Fruit fly (Drosophila melanogaster) whole organism, embryonic: ENCODE results near the gene mag.

Source experiments
- Adf1 ChIP-seq: fragments of 200-800 bp; sonication (Bioruptor generic); IDR thresholded peaks from 2 replicates; pipeline ENCODE4 v1.3.6; 2022; ENCODE audit warnings: missing biosample characterization, missing genetic modification characterization
- Blimp-1 ChIP-seq: fragments of 200-800 bp; sonication (Bioruptor generic); optimal IDR thresholded peaks from 3 replicates; lab custom pipeline; 2018; ENCODE audit warnings: missing biosample characterization, missing genetic modification characterization, mild to moderate bottlenecking, moderate library complexity, missing genetic modification reagents
- CG11456 ChIP-seq: fragments of 200-800 bp; sonication (Bioruptor generic); IDR thresholded peaks from 3 replicates; pipeline ENCODE4 v1.3.6; 2022; ENCODE audit warnings: missing biosample characterization, missing genetic modification characterization
- CG11695 ChIP-seq: fragments of 200-800 bp; sonication (Bioruptor generic); IDR thresholded peaks from 3 replicates; pipeline ENCODE4 v1.3.6; 2022; ENCODE audit warnings: missing biosample characterization, missing genetic modification characterization
- CG14965 ChIP-seq: fragments of 200-800 bp; sonication (Bioruptor generic); optimal IDR thresholded peaks from 2 replicates; lab custom pipeline; 2016; ENCODE audit warnings: missing biosample characterization, missing genetic modification characterization, borderline replicate concordance
- CG18764 ChIP-seq: fragments of 200-800 bp; sonication (Bioruptor generic); optimal IDR thresholded peaks from 3 replicates; lab custom pipeline; 2016; ENCODE audit warnings: missing biosample characterization, missing genetic modification characterization
- CG34376 ChIP-seq: fragments of 200-800 bp; sonication (Bioruptor generic); optimal IDR thresholded peaks from 2 replicates; lab custom pipeline; 2018; ENCODE audit warnings: missing biosample characterization, mild to moderate bottlenecking, missing genetic modification characterization
- CG3995 ChIP-seq: fragments of 200-800 bp; sonication (Bioruptor generic); optimal IDR thresholded peaks from 3 replicates; lab custom pipeline; 2016; ENCODE audit warnings: missing biosample characterization, missing genetic modification characterization
- CG4617 ChIP-seq: fragments of 200-800 bp; sonication (Bioruptor generic); optimal IDR thresholded peaks from 3 replicates; lab custom pipeline; 2016; ENCODE audit warnings: missing biosample characterization, missing genetic modification characterization, borderline replicate concordance
- CG4730 ChIP-seq: fragments of 200-800 bp; sonication (Bioruptor generic); IDR thresholded peaks from 2 replicates; pipeline ENCODE4 v1.3.6; 2022; ENCODE audit warnings: missing biosample characterization, missing genetic modification characterization
- CG5953 ChIP-seq: fragments of 200-800 bp; sonication (Bioruptor generic); IDR thresholded peaks from 2 replicates; pipeline ENCODE4 v1.3.6; 2022; ENCODE audit warnings: missing biosample characterization, missing genetic modification characterization
- CG6813 ChIP-seq: fragments of 200-800 bp; sonication (Bioruptor generic); optimal IDR thresholded peaks from 2 replicates; lab custom pipeline; 2017; ENCODE audit warnings: missing biosample characterization, missing genetic modification characterization, mild to moderate bottlenecking, moderate library complexity, missing genetic modification reagents
- CG9817 ChIP-seq: fragments of 200-800 bp; sonication (Bioruptor generic); optimal IDR thresholded peaks from 2 replicates; lab custom pipeline; 2018; ENCODE audit warnings: missing biosample characterization, mild to moderate bottlenecking, missing genetic modification characterization, moderate library complexity
- E2f2 ChIP-seq: fragments of 200-800 bp; sonication (Bioruptor generic); IDR thresholded peaks from 2 replicates; pipeline ENCODE4 v1.3.6; 2022; ENCODE audit warnings: missing biosample characterization, missing genetic modification characterization
- Eip74EF ChIP-seq, 2 experiments: fragments of 200-800 bp in 1 of 2; fragments of >200 bp in 1 of 2; sonication (Bioruptor generic) in 1 of 2; optimal IDR thresholded peaks; 2 replicates each; lab custom pipeline; 2017 to 2019; ENCODE audit warnings: missing biosample characterization in 2 of 2, missing genetic modification characterization in 2 of 2, mild to moderate bottlenecking in 1 of 2, moderate library complexity in 1 of 2
- Fer1 ChIP-seq: fragments of 200-800 bp; sonication (Bioruptor generic); optimal IDR thresholded peaks from 2 replicates; lab custom pipeline; 2017; ENCODE audit warnings: missing biosample characterization, mild to moderate bottlenecking, missing genetic modification characterization
- Fer2 ChIP-seq: fragments of 200-800 bp; sonication (Bioruptor generic); optimal IDR thresholded peaks from 2 replicates; lab custom pipeline; 2018; ENCODE audit warnings: missing biosample characterization, mild to moderate bottlenecking, missing genetic modification characterization, moderate library complexity
- Fer3 ChIP-seq: fragments of 200-800 bp; sonication (Bioruptor generic); optimal IDR thresholded peaks from 2 replicates; lab custom pipeline; 2018; ENCODE audit warnings: missing biosample characterization, mild to moderate bottlenecking, missing genetic modification characterization, moderate library complexity
- Gsc ChIP-seq: fragments of 200-800 bp; sonication (Bioruptor generic); IDR thresholded peaks from 2 replicates; pipeline ENCODE4 v1.3.6; 2022; ENCODE audit warnings: missing biosample characterization, missing genetic modification characterization
- Hr3 ChIP-seq: fragments of 200-800 bp; sonication (Bioruptor generic); optimal IDR thresholded peaks from 3 replicates; lab custom pipeline; 2016; ENCODE audit warnings: missing biosample characterization, missing genetic modification characterization
- Mrtf ChIP-seq: fragments of 200-800 bp; sonication (Bioruptor generic); IDR thresholded peaks from 3 replicates; pipeline ENCODE4 v1.3.6; 2022; ENCODE audit warnings: missing biosample characterization, missing genetic modification characterization
- NFAT ChIP-seq: fragments of 200-800 bp; sonication (Bioruptor generic); IDR thresholded peaks from 2 replicates; pipeline ENCODE4 v1.3.6; 2022; ENCODE audit warnings: missing biosample characterization, missing genetic modification characterization
- NK7.1 ChIP-seq: fragments of 200-800 bp; sonication (Bioruptor generic); optimal IDR thresholded peaks from 3 replicates; lab custom pipeline; 2016; ENCODE audit warnings: missing biosample characterization, missing genetic modification characterization
- Opbp ChIP-seq: fragments of 200-800 bp; sonication (Bioruptor generic); IDR thresholded peaks from 3 replicates; pipeline ENCODE4 v1.3.6; 2022; ENCODE audit warnings: missing biosample characterization, missing genetic modification characterization; ENCODE audit not compliant: partially characterized antibody
- Rfx ChIP-seq: fragments of 200-800 bp; sonication (Bioruptor generic); IDR thresholded peaks from 2 replicates; pipeline ENCODE4 v1.3.6; 2022; ENCODE audit warnings: missing biosample characterization, missing genetic modification characterization
- Sry-δ ChIP-seq: fragments of 200-800 bp; sonication (Bioruptor generic); optimal IDR thresholded peaks from 2 replicates; lab custom pipeline; 2016; ENCODE audit warnings: missing biosample characterization, missing genetic modification characterization
- Ssrp ChIP-seq: fragments of 200-800 bp; sonication (Bioruptor generic); optimal IDR thresholded peaks from 2 replicates; lab custom pipeline; 2018; ENCODE audit warnings: missing biosample characterization, mild to moderate bottlenecking, missing genetic modification characterization, moderate library complexity
- Vsx1 ChIP-seq: fragments of 200-800 bp; sonication (Bioruptor generic); optimal IDR thresholded peaks from 2 replicates; lab custom pipeline; 2017; ENCODE audit warnings: missing biosample characterization, mild to moderate bottlenecking, missing genetic modification characterization, missing genetic modification reagents
- bigmax ChIP-seq: fragments of 200-800 bp; sonication (Bioruptor generic); optimal IDR thresholded peaks from 2 replicates; lab custom pipeline; 2018; ENCODE audit warnings: missing biosample characterization, mild to moderate bottlenecking, missing genetic modification characterization
- bsh ChIP-seq, 2 experiments: fragments of 200-800 bp; sonication (Bioruptor generic); optimal IDR thresholded peaks; 2 replicates each; lab custom pipeline; 2017 to 2018; ENCODE audit warnings: mild to moderate bottlenecking in 2 of 2, missing biosample characterization in 2 of 2, missing genetic modification characterization in 2 of 2, moderate library complexity in 1 of 2
- cato ChIP-seq: fragments of 200-800 bp; sonication (Bioruptor generic); optimal IDR thresholded peaks from 2 replicates; lab custom pipeline; 2016; ENCODE audit warnings: missing biosample characterization, missing genetic modification characterization, borderline replicate concordance
- en ChIP-seq: fragments of 200-800 bp; sonication (Bioruptor generic); optimal IDR thresholded peaks from 2 replicates; lab custom pipeline; 2016; ENCODE audit warnings: missing biosample characterization, missing genetic modification characterization
- esg ChIP-seq: fragments of 200-800 bp; sonication (Bioruptor generic); conservative IDR thresholded peaks from 2 replicates; pipeline ENCODE4 v1.3.6; 2022; ENCODE audit warnings: missing biosample characterization, missing genetic modification characterization
- exex ChIP-seq: fragments of 200-800 bp; sonication (Bioruptor generic); optimal IDR thresholded peaks from 4 replicates; lab custom pipeline; 2018; ENCODE audit warnings: missing biosample characterization, mild to moderate bottlenecking, missing genetic modification characterization, moderate library complexity
- ftz-f1 ChIP-seq: fragments of 200-800 bp; sonication (Bioruptor generic); optimal IDR thresholded peaks from 2 replicates; lab custom pipeline; 2016; ENCODE audit warnings: missing biosample characterization, missing genetic modification characterization
- hbn ChIP-seq: fragments of 200-800 bp; sonication (Bioruptor generic); IDR thresholded peaks from 2 replicates; pipeline ENCODE4 v1.3.6; 2022; ENCODE audit warnings: missing biosample characterization, missing genetic modification characterization; ENCODE audit not compliant: partially characterized antibody
- lbe ChIP-seq: fragments of 200-800 bp; sonication (Bioruptor generic); optimal IDR thresholded peaks from 2 replicates; lab custom pipeline; 2016; ENCODE audit warnings: missing biosample characterization, mild to moderate bottlenecking, missing genetic modification characterization
- lmd ChIP-seq: fragments of 200-800 bp; sonication (Bioruptor generic); IDR thresholded peaks from 2 replicates; pipeline ENCODE4 v1.3.6; 2022; ENCODE audit warnings: missing biosample characterization, missing genetic modification characterization
- mam ChIP-seq: fragments of 200-800 bp; sonication (Bioruptor generic); optimal IDR thresholded peaks from 3 replicates; lab custom pipeline; 2016; ENCODE audit warnings: missing biosample characterization, missing genetic modification characterization
- mld ChIP-seq: fragments of 200-800 bp; sonication (Bioruptor generic); IDR thresholded peaks from 3 replicates; pipeline ENCODE4 v1.3.6; 2022; ENCODE audit warnings: missing biosample characterization, missing genetic modification characterization; ENCODE audit not compliant: partially characterized antibody
- nmo ChIP-seq: fragments of 200-800 bp; sonication (Bioruptor generic); optimal IDR thresholded peaks from 2 replicates; lab custom pipeline; 2018; ENCODE audit warnings: missing biosample characterization, mild to moderate bottlenecking, missing genetic modification characterization, moderate library complexity
- nom ChIP-seq: fragments of 200-800 bp; sonication (Bioruptor generic); optimal IDR thresholded peaks from 2 replicates; lab custom pipeline; 2017; ENCODE audit warnings: missing biosample characterization, missing genetic modification characterization, mild to moderate bottlenecking, moderate library complexity, missing genetic modification reagents
- onecut ChIP-seq: fragments of 200-800 bp; sonication (Bioruptor generic); IDR thresholded peaks from 2 replicates; pipeline ENCODE4 v1.3.6; 2022; ENCODE audit warnings: missing biosample characterization, missing genetic modification characterization
- otp ChIP-seq: fragments of 200-800 bp; sonication (Bioruptor generic); IDR thresholded peaks from 3 replicates; pipeline ENCODE4, ENCODE4 v1.3.6; 2022; ENCODE audit warnings: missing biosample characterization, missing genetic modification characterization
- prd ChIP-seq, 3 experiments: fragments of >200 bp in 2 of 3; fragments of 200-800 bp in 1 of 3; sonication (Bioruptor generic) in 1 of 3; optimal IDR thresholded peaks in 2 of 3; IDR thresholded peaks in 1 of 3; 2 replicates in 2 of 3; 3 replicates in 1 of 3; pipeline versions ENCODE4 v1.3.6 to Lab custom; 2017 to 2022; ENCODE audit warnings: missing biosample characterization in 1 of 3, missing genetic modification characterization in 1 of 3
- repo ChIP-seq: fragments of 200-800 bp; sonication (Bioruptor generic); optimal IDR thresholded peaks from 2 replicates; lab custom pipeline; 2016; ENCODE audit warnings: missing biosample characterization, missing genetic modification characterization
- rib ChIP-seq: fragments of 200-800 bp; sonication (Bioruptor generic); IDR thresholded peaks from 2 replicates; pipeline ENCODE4 v1.3.6; 2022; ENCODE audit warnings: missing biosample characterization, missing genetic modification characterization
- sqz ChIP-seq: fragments of 200-800 bp; sonication (Bioruptor generic); optimal IDR thresholded peaks from 3 replicates; lab custom pipeline; 2018; ENCODE audit warnings: missing biosample characterization, mild to moderate bottlenecking, missing genetic modification characterization
- wor ChIP-seq: fragments of 200-800 bp; sonication (Bioruptor generic); IDR thresholded peaks from 2 replicates; pipeline ENCODE4 v1.3.6; 2022; ENCODE audit warnings: missing biosample characterization, missing genetic modification characterization

The mag gene

DNA sequence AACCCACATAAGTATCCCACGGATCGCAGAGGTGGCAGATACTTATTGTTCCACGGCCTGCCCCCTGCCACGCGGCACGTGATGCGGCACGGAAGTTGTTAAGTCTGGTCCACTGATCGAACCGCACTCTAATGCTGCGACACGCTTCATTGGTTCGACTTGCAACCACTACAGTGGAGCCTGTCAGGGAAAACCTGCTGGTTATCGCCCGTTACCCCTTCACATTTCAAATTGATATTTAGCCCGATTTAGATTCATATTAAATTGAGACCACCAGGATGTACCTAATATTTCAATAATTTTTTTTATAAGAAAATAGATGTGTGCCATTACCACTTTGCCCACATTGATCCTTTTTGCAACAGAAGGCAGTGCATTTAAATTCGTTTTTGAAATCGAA is 13.1 kb upstream of the mag start (continued):
- no peak for TF ChIP-seq en (GFP tag; lab: Kevin White, UChicago)
- TF ChIP-seq sqz (GFP tag; lab: Kevin White, UChicago), result no peak
- TF ChIP-seq esg, result 0 out of 2 replicates have a peak, but pooled peaks have one; percentile 8
- TF ChIP-seq prd (optimal IDR thresholded peaks at IDR 0.05; lab: Kevin White, UChicago), result no peak
- TF ChIP-seq prd (GFP tag; IDR thresholded peaks at IDR 0.05; lab: Robert Waterston, UW), result peak; percentile 34; the same call in 1 of the 3 replicates
- no peak for TF ChIP-seq Ssrp (tag; lab: Kevin White, UChicago)
- no peak for TF ChIP-seq Adf1 (GFP tag; lab: Robert Waterston, UW)
- TF ChIP-seq Hr3 (GFP tag; lab: Kevin White, UChicago), result no peak
- TF ChIP-seq CG14965, result no peak
- TF ChIP-seq cato (GFP tag; lab: Kevin White, UChicago), result no peak
- TF ChIP-seq CG11456 (GFP tag; lab: Robert Waterston, UW), result no peak
- TF ChIP-seq CG9817 (tag; lab: Kevin White, UChicago), result no peak
- no peak for TF ChIP-seq NFAT
- TF ChIP-seq Fer2, result no peak
- no peak for TF ChIP-seq Gsc
- TF ChIP-seq otp (GFP tag; lab: Robert Waterston, UW), result no peak
- TF ChIP-seq, all 482 proteins: peak for 77

dm6 chr3L:20447957-20448356 is 12.5 kb upstream of the mag start:
- TF ChIP-seq exex (tag; lab: Kevin White, UChicago) (peak; percentile 28), rib (GFP tag; lab: Robert Waterston, UW) (no peak), lbe (peak; percentile 61), Rfx (GFP tag; lab: Robert Waterston, UW) (peak; percentile 25; the same call in 1 of the 2 replicates), Fer2 (peak; percentile 28), repo (no peak), E2f2 (GFP tag; lab: Robert Waterston, UW) (no peak), onecut (peak; percentile 8; the same call in 1 of the 2 replicates), CG6813 (GFP tag; lab: Kevin White, UChicago) (peak; percentile 83), CG34376 (GFP tag; lab: Kevin White, UChicago) (no peak), mld (GFP tag; lab: Robert Waterston, UW) (no peak), Sry-δ (GFP tag; lab: Kevin White, UChicago) (no peak), bsh (GFP tag; optimal IDR thresholded peaks at IDR 0.05; lab: Kevin White, UChicago) (peak in 1 of 2 experiments; percentile 5), nmo (no peak), Eip74EF (GFP tag; optimal IDR thresholded peaks at IDR 0.05; lab: Kevin White, UChicago) (no peak), bigmax (GFP tag; lab: Kevin White, UChicago) (no peak), Vsx1 (peak; percentile 69), wor (GFP tag; lab: Robert Waterston, UW) (no peak), hbn (no peak), nom (GFP tag; lab: Kevin White, UChicago) (peak; percentile 37), CG11695 (0 out of 3 replicates have a peak, but pooled peaks have one; percentile 30), CG3995 (GFP tag; lab: Kevin White, UChicago) (no peak), NK7.1 (GFP tag; lab: Kevin White, UChicago) (no peak), CG4730 (no peak), lmd (GFP tag; lab: Robert Waterston, UW) (no peak), Fer3 (peak; percentile 61), CG4617 (no peak), mam (no peak), Opbp (GFP tag; lab: Robert Waterston, UW) (no peak), CG5953 (GFP tag; lab: Robert Waterston, UW) (no peak), ftz-f1 (no peak), CG18764 (GFP tag; lab: Kevin White, UChicago) (no peak), Mrtf (no peak), esg (no peak), Blimp-1 (GFP tag; lab: Kevin White, UChicago) (peak; percentile 7), Fer1 (GFP tag; lab: Kevin White, UChicago) (peak; percentile 75)
